Fruit fly (Drosophila melanogaster) whole organism, embryonic: ENCODE measurements around the gene CG18596.

Experiments used
- CG10147 ChIP-seq: fragments of 200-800 bp; sonication (Bioruptor generic); optimal IDR thresholded peaks from 2 replicates; lab custom pipeline; 2019; ENCODE audit warnings: missing biosample characterization, mild to moderate bottlenecking, missing genetic modification characterization, moderate library complexity
- CG10209 ChIP-seq: fragments of 200-800 bp; sonication (Bioruptor generic); optimal IDR thresholded peaks from 3 replicates; lab custom pipeline; 2017; ENCODE audit warnings: missing biosample characterization, mild to moderate bottlenecking, missing genetic modification characterization, missing genetic modification reagents
- CG11504 ChIP-seq: fragments of 200-800 bp; sonication (Bioruptor generic); optimal IDR thresholded peaks from 3 replicates; lab custom pipeline; 2019; ENCODE audit warnings: missing biosample characterization, mild to moderate bottlenecking, missing genetic modification characterization, moderate library complexity
- CG11695 ChIP-seq: fragments of 200-800 bp; sonication (Bioruptor generic); IDR thresholded peaks from 3 replicates; pipeline ENCODE4 v1.3.6; 2022; ENCODE audit warnings: missing biosample characterization, missing genetic modification characterization
- CG12155 ChIP-seq: fragments of 200-800 bp; sonication (Bioruptor generic); optimal IDR thresholded peaks from 3 replicates; lab custom pipeline; 2016; ENCODE audit warnings: missing biosample characterization, missing genetic modification characterization
- CG13296 ChIP-seq: fragments of 200-800 bp; sonication (Bioruptor generic); optimal IDR thresholded peaks from 3 replicates; lab custom pipeline; 2018; ENCODE audit warnings: missing biosample characterization, mild to moderate bottlenecking, missing genetic modification characterization
- CG13775 ChIP-seq: fragments of 200-800 bp; sonication (Bioruptor generic); optimal IDR thresholded peaks from 3 replicates; lab custom pipeline; 2017; ENCODE audit warnings: missing biosample characterization, mild to moderate bottlenecking, missing genetic modification characterization
- CG15073 ChIP-seq: fragments of 200-800 bp; sonication (Bioruptor generic); optimal IDR thresholded peaks from 2 replicates; lab custom pipeline; 2016; ENCODE audit warnings: missing biosample characterization, missing genetic modification characterization
- CG15601 ChIP-seq: fragments of 200-800 bp; sonication (Bioruptor generic); optimal IDR thresholded peaks from 3 replicates; lab custom pipeline; 2019; ENCODE audit warnings: missing biosample characterization, mild to moderate bottlenecking, missing genetic modification characterization, moderate library complexity
- CG1603 ChIP-seq: fragments of 200-800 bp; sonication (Bioruptor generic); optimal IDR thresholded peaks from 2 replicates; lab custom pipeline; 2019; ENCODE audit warnings: missing biosample characterization, mild to moderate bottlenecking, missing genetic modification characterization, moderate library complexity
- CG17361 ChIP-seq: fragments of 200-800 bp; sonication (Bioruptor generic); IDR thresholded peaks from 3 replicates; pipeline ENCODE4 v1.3.6; 2022; ENCODE audit warnings: missing biosample characterization, missing genetic modification characterization
- CG18764 ChIP-seq: fragments of 200-800 bp; sonication (Bioruptor generic); optimal IDR thresholded peaks from 3 replicates; lab custom pipeline; 2016; ENCODE audit warnings: missing biosample characterization, missing genetic modification characterization
- CG2116 ChIP-seq: fragments of 200-800 bp; sonication (Bioruptor generic); optimal IDR thresholded peaks from 3 replicates; lab custom pipeline; 2018; ENCODE audit warnings: missing biosample characterization, mild to moderate bottlenecking, missing genetic modification characterization
- CG34376 ChIP-seq: fragments of 200-800 bp; sonication (Bioruptor generic); optimal IDR thresholded peaks from 2 replicates; lab custom pipeline; 2018; ENCODE audit warnings: missing biosample characterization, mild to moderate bottlenecking, missing genetic modification characterization
- CG6854 ChIP-seq: fragments of 200-800 bp; sonication (Bioruptor generic); optimal IDR thresholded peaks from 3 replicates; lab custom pipeline; 2017; ENCODE audit warnings: missing biosample characterization, mild to moderate bottlenecking, missing genetic modification characterization
- CG7556 ChIP-seq: fragments of 200-800 bp; sonication (Bioruptor generic); optimal IDR thresholded peaks from 2 replicates; lab custom pipeline; 2017; ENCODE audit warnings: missing biosample characterization, mild to moderate bottlenecking, missing genetic modification characterization
- CG7928 ChIP-seq: fragments of 200-800 bp; sonication (Bioruptor generic); optimal IDR thresholded peaks from 2 replicates; lab custom pipeline; 2017; ENCODE audit warnings: missing biosample characterization, mild to moderate bottlenecking, missing genetic modification characterization
- CG9437 ChIP-seq: fragments of 200-800 bp; sonication (Bioruptor generic); optimal IDR thresholded peaks from 2 replicates; lab custom pipeline; 2018; ENCODE audit warnings: missing biosample characterization, mild to moderate bottlenecking, missing genetic modification characterization
- Dip3 ChIP-seq: fragments of 200-800 bp; sonication (Bioruptor generic); optimal IDR thresholded peaks from 3 replicates; lab custom pipeline; 2016; ENCODE audit warnings: missing biosample characterization, missing genetic modification characterization
- ERR ChIP-seq: fragments of 200-800 bp; sonication (Bioruptor generic); optimal IDR thresholded peaks from 2 replicates; lab custom pipeline; 2016; ENCODE audit warnings: missing biosample characterization, missing genetic modification characterization
- Ets65A ChIP-seq: fragments of 200-800 bp; sonication (Bioruptor generic); peaks from one replicate; lab custom pipeline; 2016; ENCODE audit warnings: missing biosample characterization, missing genetic modification characterization
- Fer2 ChIP-seq: fragments of 200-800 bp; sonication (Bioruptor generic); optimal IDR thresholded peaks from 2 replicates; lab custom pipeline; 2018; ENCODE audit warnings: missing biosample characterization, mild to moderate bottlenecking, missing genetic modification characterization, moderate library complexity
- Hmr ChIP-seq: fragments of 200-800 bp; sonication (Bioruptor generic); optimal IDR thresholded peaks from 3 replicates; lab custom pipeline; 2017; ENCODE audit warnings: mild to moderate bottlenecking, missing biosample characterization, missing genetic modification reagents, missing genetic modification characterization
- Hmx ChIP-seq: fragments of 200-800 bp; sonication (Bioruptor generic); optimal IDR thresholded peaks from 2 replicates; lab custom pipeline; 2016; ENCODE audit warnings: missing biosample characterization, missing genetic modification characterization
- Lhr ChIP-seq: fragments of 200-800 bp; sonication (Bioruptor generic); optimal IDR thresholded peaks from 3 replicates; lab custom pipeline; 2017; ENCODE audit warnings: mild to moderate bottlenecking, missing biosample characterization, missing genetic modification reagents, missing genetic modification characterization
- MBD-R2 ChIP-seq: fragments of 200-800 bp; sonication (Bioruptor generic); IDR thresholded peaks from 2 replicates; pipeline ENCODE4 v1.3.6; 2022; ENCODE audit warnings: missing biosample characterization, missing genetic modification characterization
- NK7.1 ChIP-seq: fragments of 200-800 bp; sonication (Bioruptor generic); optimal IDR thresholded peaks from 3 replicates; lab custom pipeline; 2016; ENCODE audit warnings: missing biosample characterization, missing genetic modification characterization
- Sin3A ChIP-seq: fragments of >200 bp; optimal IDR thresholded peaks from 2 replicates; lab custom pipeline; 2018
- bsh ChIP-seq, 2 experiments: fragments of 200-800 bp; sonication (Bioruptor generic); optimal IDR thresholded peaks; 2 replicates each; lab custom pipeline; 2017 to 2018; ENCODE audit warnings: mild to moderate bottlenecking in 2 of 2, missing biosample characterization in 2 of 2, missing genetic modification characterization in 2 of 2, moderate library complexity in 1 of 2
- cato ChIP-seq: fragments of 200-800 bp; sonication (Bioruptor generic); optimal IDR thresholded peaks from 2 replicates; lab custom pipeline; 2016; ENCODE audit warnings: missing biosample characterization, missing genetic modification characterization, borderline replicate concordance
- cg ChIP-seq: fragments of 200-800 bp; sonication (Bioruptor generic); optimal IDR thresholded peaks from 3 replicates; lab custom pipeline; 2019; ENCODE audit warnings: missing biosample characterization, mild to moderate bottlenecking, missing genetic modification characterization, moderate library complexity
- da ChIP-seq: fragments of 200-800 bp; sonication (Bioruptor generic); optimal IDR thresholded peaks from 2 replicates; lab custom pipeline; 2016; ENCODE audit warnings: missing biosample characterization, missing genetic modification characterization
- dm ChIP-seq: fragments of 200-800 bp; sonication (Bioruptor generic); optimal IDR thresholded peaks from 3 replicates; lab custom pipeline; 2016; ENCODE audit warnings: missing biosample characterization, missing genetic modification characterization
- dpn ChIP-seq, 2 experiments: fragments of 200-800 bp; sonication (Bioruptor generic); optimal IDR thresholded peaks; 3 replicates each; lab custom pipeline; 2016; ENCODE audit warnings: missing biosample characterization in 2 of 2, missing genetic modification characterization in 2 of 2
- insv ChIP-seq, 2 experiments: fragments of 200-800 bp; sonication (Bioruptor generic); optimal IDR thresholded peaks; 3 replicates each; lab custom pipeline; 2016 to 2018; ENCODE audit warnings: missing biosample characterization in 2 of 2, missing genetic modification characterization in 2 of 2
- jumu ChIP-seq: fragments of 200-800 bp; sonication (Bioruptor generic); optimal IDR thresholded peaks from 3 replicates; lab custom pipeline; 2016; ENCODE audit warnings: missing biosample characterization, missing genetic modification characterization
- lbe ChIP-seq: fragments of 200-800 bp; sonication (Bioruptor generic); optimal IDR thresholded peaks from 2 replicates; lab custom pipeline; 2016; ENCODE audit warnings: missing biosample characterization, mild to moderate bottlenecking, missing genetic modification characterization
- lilli ChIP-seq: fragments of 200-800 bp; sonication (Bioruptor generic); optimal IDR thresholded peaks from 3 replicates; lab custom pipeline; 2016; ENCODE audit warnings: missing biosample characterization, missing genetic modification characterization
- pan ChIP-seq, 4 experiments: fragments of >200 bp in 3 of 4; fragments of 200-800 bp in 1 of 4; sonication (Bioruptor generic) in 1 of 4; optimal IDR thresholded peaks in 3 of 4; IDR thresholded peaks in 1 of 4; 2 replicates each; pipeline versions ENCODE4 v1.3.6 to Lab custom; 2017 to 2022; ENCODE audit warnings: missing biosample characterization in 2 of 4, missing genetic modification characterization in 2 of 4, mixed read lengths in 1 of 4
- pho ChIP-seq: fragments of 200-800 bp; sonication (Bioruptor generic); optimal IDR thresholded peaks from 2 replicates; lab custom pipeline; 2016; ENCODE audit warnings: missing biosample characterization, missing genetic modification characterization
- sens ChIP-seq: fragments of 200-800 bp; sonication (Bioruptor generic); peaks from one replicate; lab custom pipeline; 2016; ENCODE audit warnings: missing biosample characterization, missing genetic modification characterization
- seq ChIP-seq: fragments of 200-800 bp; sonication (Bioruptor generic); IDR thresholded peaks from 2 replicates; pipeline ENCODE4 v1.3.6; 2022; ENCODE audit warnings: missing biosample characterization, missing genetic modification characterization
- sqz ChIP-seq: fragments of 200-800 bp; sonication (Bioruptor generic); optimal IDR thresholded peaks from 3 replicates; lab custom pipeline; 2018; ENCODE audit warnings: missing biosample characterization, mild to moderate bottlenecking, missing genetic modification characterization
- tgo ChIP-seq: fragments of 200-800 bp; sonication (Bioruptor generic); IDR thresholded peaks from 3 replicates; pipeline ENCODE4 v1.3.6; 2022; ENCODE audit warnings: missing biosample characterization, missing genetic modification characterization
- tin ChIP-seq: fragments of 200-800 bp; sonication (Bioruptor generic); optimal IDR thresholded peaks from 3 replicates; lab custom pipeline; 2016; ENCODE audit warnings: missing biosample characterization, missing genetic modification characterization
- trem ChIP-seq: fragments of 200-800 bp; optimal IDR thresholded peaks from 3 replicates; lab custom pipeline; 2019; ENCODE audit warnings: missing biosample characterization, mild to moderate bottlenecking, missing genetic modification characterization, moderate library complexity
- wdn ChIP-seq: fragments of 200-800 bp; sonication (Bioruptor generic); IDR thresholded peaks from 2 replicates; pipeline ENCODE4 v1.3.6; 2022; ENCODE audit warnings: missing biosample characterization, missing genetic modification characterization
- zfh2 ChIP-seq: fragments of 200-800 bp; sonication (Bioruptor generic); optimal IDR thresholded peaks from 2 replicates; lab custom pipeline; 2016; ENCODE audit warnings: missing biosample characterization, missing genetic modification characterization

Gene CG18596

dm6 chr3R:22367126-22368076, 8.3 kb upstream of the CG18596 start, which contains the start of the genes Polr3F and PyK (continued):
- no peak for TF ChIP-seq CG7928 (GFP tag; lab: Kevin White, UChicago)
- TF ChIP-seq pho (GFP tag; lab: Kevin White, UChicago), result peak; percentile 25
- peak in 1 of 2 experiments; percentile 23 for TF ChIP-seq dpn (GFP tag; optimal IDR thresholded peaks at IDR 0.05; lab: Kevin White, UChicago)
- TF ChIP-seq CG10209, result no peak
- TF ChIP-seq CG11504 (tag; lab: Kevin White, UChicago), result peak; percentile 49
- no peak for TF ChIP-seq tgo (GFP tag; lab: Robert Waterston, UW)
- no peak for TF ChIP-seq CG18764
- no peak for TF ChIP-seq CG11695 (GFP tag; lab: Robert Waterston, UW)
- peak; percentile 51 for TF ChIP-seq Hmr
- TF ChIP-seq NK7.1, result no peak
- TF ChIP-seq lbe, result peak; percentile 32
- peak; percentile 68 to 95 for TF ChIP-seq insv (GFP tag; optimal IDR thresholded peaks at IDR 0.05; lab: Kevin White, UChicago)
- peak; percentile 24 for TF ChIP-seq tin (GFP tag; lab: Kevin White, UChicago)
- no peak for TF ChIP-seq seq (GFP tag; lab: Robert Waterston, UW)
- TF ChIP-seq sens, result peak; percentile 80
- TF ChIP-seq da (GFP tag; lab: Kevin White, UChicago), result no peak
- no peak for TF ChIP-seq Fer2
- TF ChIP-seq CG17361 (GFP tag; lab: Robert Waterston, UW), result peak; percentile 55; the same call in 2 of the 3 replicates
- TF ChIP-seq jumu (GFP tag; lab: Kevin White, UChicago), result peak; percentile 9
- peak; percentile 4 for TF ChIP-seq CG13296 (GFP tag; lab: Kevin White, UChicago)
- TF ChIP-seq Lhr (GFP tag; lab: Kevin White, UChicago), result peak; percentile 34
- TF ChIP-seq CG15601 (tag; lab: Kevin White, UChicago), result peak; percentile 40
- TF ChIP-seq CG15073 (GFP tag; lab: Kevin White, UChicago), result no peak
- TF ChIP-seq bsh (GFP tag; optimal IDR thresholded peaks at IDR 0.05; lab: Kevin White, UChicago), result peak in 1 of 2 experiments; percentile 46
- peak; percentile 23 for TF ChIP-seq Ets65A (GFP tag; lab: Kevin White, UChicago)
- no peak for TF ChIP-seq wdn
- peak; percentile 93 for TF ChIP-seq ERR (GFP tag; lab: Kevin White, UChicago)
- TF ChIP-seq CG34376 (GFP tag; lab: Kevin White, UChicago), result no peak
- peak; percentile 57 for TF ChIP-seq trem
- TF ChIP-seq CG13775, result peak; percentile 40
- TF ChIP-seq CG2116 (GFP tag; lab: Kevin White, UChicago), result peak; percentile 32
- peak; percentile 25 for TF ChIP-seq dm (GFP tag; lab: Kevin White, UChicago)
- TF ChIP-seq pan (optimal IDR thresholded peaks at IDR 0.05; lab: Kevin White, UChicago), result no peak
- TF ChIP-seq pan (GFP tag; optimal IDR thresholded peaks at IDR 0.05 in 1 of 2, IDR thresholded peaks at IDR 0.05 in 1 of 2), result no peak
- peak; percentile 18 for TF ChIP-seq Sin3A (lab: Kevin White, UChicago)
- TF ChIP-seq CG6854 (GFP tag; lab: Kevin White, UChicago), result no peak
- TF ChIP-seq zfh2, result peak; percentile 15
- no peak for TF ChIP-seq cato (GFP tag; lab: Kevin White, UChicago)
- peak; percentile 5 for TF ChIP-seq CG7556 (GFP tag; lab: Kevin White, UChicago)
- TF ChIP-seq CG9437 (GFP tag; lab: Kevin White, UChicago), result no peak
- peak; percentile 33 for TF ChIP-seq sqz (GFP tag; lab: Kevin White, UChicago)
- peak; percentile 14 for TF ChIP-seq CG10147 (GFP tag; lab: Kevin White, UChicago)
- no peak for TF ChIP-seq CG1603 (tag; lab: Kevin White, UChicago)
- peak; percentile 56 for TF ChIP-seq lilli (GFP tag; lab: Kevin White, UChicago)
- TF ChIP-seq MBD-R2 (GFP tag; lab: Robert Waterston, UW), result peak; percentile 71; the same call in 1 of the 2 replicates
- TF ChIP-seq CG12155 (GFP tag; lab: Kevin White, UChicago), result peak; percentile 5
- peak; percentile 10 for TF ChIP-seq Dip3 (GFP tag; lab: Kevin White, UChicago)
- peak; percentile 25 for TF ChIP-seq cg
- TF ChIP-seq Hmx (GFP tag; lab: Kevin White, UChicago), result no peak
